Fruit fly (Drosophila melanogaster): ENCODE data around the gene CG2017.

Gene CG2017

dm6 chr3R:5833948-5834504 lies 28.2 kb downstream of the CG2017 start (continued):
- TF ChIP-seq CG18262 (tag; optimal IDR thresholded peaks at IDR 0.05) (no peak), Ssrp (tag; optimal IDR thresholded peaks at IDR 0.05) (no peak), grn (GFP tag; optimal IDR thresholded peaks at IDR 0.05) (no peak), wek (GFP tag; optimal IDR thresholded peaks at IDR 0.05) (no peak), ftz-f1 (GFP tag; optimal IDR thresholded peaks at IDR 0.05) (no peak), NK7.1 (GFP tag; optimal IDR thresholded peaks at IDR 0.05) (no peak), CG17361 (GFP tag; IDR thresholded peaks at IDR 0.05) (no peak), NC2α (GFP tag; optimal IDR thresholded peaks at IDR 0.05) (no peak), Max (GFP tag; optimal IDR thresholded peaks at IDR 0.05) (no peak), Jarid2 (GFP tag; optimal IDR thresholded peaks at IDR 0.05) (no peak), CG12391 (tag; optimal IDR thresholded peaks at IDR 0.05) (no peak), GATAe (GFP tag; conservative IDR thresholded peaks at IDR 0.05) (no peak), slou (GFP tag; optimal IDR thresholded peaks at IDR 0.05) (no peak), CG10321 (GFP tag; IDR thresholded peaks at IDR 0.05) (no peak), Dref (GFP tag; IDR thresholded peaks at IDR 0.05) (no peak), gem (tag; optimal IDR thresholded peaks at IDR 0.05) (peak; percentile 44), otp (GFP tag; IDR thresholded peaks at IDR 0.05) (no peak), CG2120 (GFP tag; optimal IDR thresholded peaks at IDR 0.05) (peak; percentile 25), CG3726 (GFP tag; IDR thresholded peaks at IDR 0.05) (no peak), CG8478 (optimal IDR thresholded peaks at IDR 0.05) (no peak), dpn (GFP tag; optimal IDR thresholded peaks at IDR 0.05) (peak in 1 of 2 experiments; percentile 11), CG15696 (tag; optimal IDR thresholded peaks at IDR 0.05) (no peak), CG2199 (GFP tag; IDR thresholded peaks at IDR 0.05) (no peak), CG33213 (GFP tag; optimal IDR thresholded peaks at IDR 0.05) (no peak), NfI (GFP tag; optimal IDR thresholded peaks at IDR 0.05) (no peak), Ets97D (GFP tag; optimal IDR thresholded peaks at IDR 0.05) (no peak), Rfx (GFP tag; IDR thresholded peaks at IDR 0.05) (0 out of 2 replicates have a peak, but pooled peaks have one; percentile 25), CG10654 (GFP tag; optimal IDR thresholded peaks at IDR 0.05) (no peak), gsb-n (tag; optimal IDR thresholded peaks at IDR 0.05) (no peak), nau (GFP tag; optimal IDR thresholded peaks at IDR 0.05) (no peak), CG30431 (GFP tag; optimal IDR thresholded peaks at IDR 0.05) (no peak), CG2678 (tag; optimal IDR thresholded peaks at IDR 0.05) (peak; percentile 15), lab (GFP tag; optimal IDR thresholded peaks at IDR 0.05) (peak; percentile 32), CG34376 (GFP tag; optimal IDR thresholded peaks at IDR 0.05) (no peak), schlank (tag; optimal IDR thresholded peaks at IDR 0.05) (no peak), Rx (GFP tag; IDR thresholded peaks at IDR 0.05) (no peak), psq (GFP tag; optimal IDR thresholded peaks at IDR 0.05) (no peak), NFAT (GFP tag; IDR thresholded peaks at IDR 0.05) (no peak), chn (GFP tag; optimal IDR thresholded peaks at IDR 0.05) (no peak), bab2 (GFP tag; optimal IDR thresholded peaks at IDR 0.05) (no peak), vnd (GFP tag; IDR thresholded peaks at IDR 0.05; ENCODE audit: partially characterized antibody) (no peak), Dll (GFP tag; IDR thresholded peaks at IDR 0.05; ENCODE audit: partially characterized antibody) (no peak), Mad (GFP tag; optimal IDR thresholded peaks at IDR 0.05) (no peak), CG6175 (GFP tag; IDR thresholded peaks at IDR 0.05) (no peak), sim (GFP tag; IDR thresholded peaks at IDR 0.05) (no peak), kay (GFP tag; optimal IDR thresholded peaks at IDR 0.05) (no peak), gce (GFP tag; IDR thresholded peaks at IDR 0.05) (no peak), H2.0 (GFP tag; IDR thresholded peaks at IDR 0.05) (no peak; the same call in 1 of the 2 replicates), CG8944 (GFP tag; optimal IDR thresholded peaks at IDR 0.05) (no peak), gcm2 (GFP tag; optimal IDR thresholded peaks at IDR 0.05) (no peak), CG1024 (GFP tag; IDR thresholded peaks at IDR 0.05) (no peak), CoRest (tag; optimal IDR thresholded peaks at IDR 0.05) (peak; percentile 4)
